Fruit fly (Drosophila melanogaster): ENCODE data around the gene rdx.

dm6 chr3R:13933966-13934365 is 97.9 kb downstream of the rdx start:
- TF ChIP-seq D1 (tag; optimal IDR thresholded peaks at IDR 0.05) = no peak
- no peak for TF ChIP-seq Pif1A (GFP tag; optimal IDR thresholded peaks at IDR 0.05)
- TF ChIP-seq CG9948 (tag; optimal IDR thresholded peaks at IDR 0.05) = no peak
- TF ChIP-seq gl (tag; optimal IDR thresholded peaks at IDR 0.05) = no peak
- TF ChIP-seq EcR (GFP tag; optimal IDR thresholded peaks at IDR 0.05) = no peak
- no peak for TF ChIP-seq Pif1B (GFP tag; optimal IDR thresholded peaks at IDR 0.05)
- no peak for TF ChIP-seq CG12605 (GFP tag; IDR thresholded peaks at IDR 0.05)
- TF ChIP-seq CG14655 (GFP tag; optimal IDR thresholded peaks at IDR 0.05) = no peak
- no peak for TF ChIP-seq CG8159 (tag; optimal IDR thresholded peaks at IDR 0.05)
- no peak for TF ChIP-seq CG13204 (GFP tag; optimal IDR thresholded peaks at IDR 0.05)
- TF ChIP-seq CG32121 (GFP tag; IDR thresholded peaks at IDR 0.05) = no peak
- no peak for TF ChIP-seq Ets98B (GFP tag; IDR thresholded peaks at IDR 0.05)
